Worm (Caenorhabditis elegans): ENCODE measurements around the gene ref-1.
A peak's percentile ranks its signal among the peaks of the same experiment; 100 is the strongest.

- peak; percentile 55 for TF ChIP-seq pqm-1 (tag; optimal IDR thresholded peaks at IDR 0.05)
- TF ChIP-seq ztf-11 (tag; optimal IDR thresholded peaks at IDR 0.05): no peak
- TF ChIP-seq fkh-10 (GFP tag; optimal IDR thresholded peaks at IDR 0.05): no peak
Measured at ce11 chrII:10200759-10201158, 17.5 kb upstream of the ref-1 start, which contains the start of gene arv-1.
